Fruit fly (Drosophila melanogaster) Kc167 (cell line): ENCODE measurements around the gene Or2a.

Source experiments
- Myc ChIP-seq: fragments of >200 bp; optimal IDR thresholded peaks from 2 replicates; lab custom pipeline; 2017; ENCODE audit warnings: missing external identifiers
- Sin3A ChIP-seq: fragments of >200 bp; optimal IDR thresholded peaks from 2 replicates; lab custom pipeline; 2018; ENCODE audit warnings: missing external identifiers
- h ChIP-seq: fragments of >200 bp; optimal IDR thresholded peaks from 3 replicates; lab custom pipeline; 2018; ENCODE audit warnings: missing external identifiers
- insv ChIP-seq: fragments of >200 bp; optimal IDR thresholded peaks from 3 replicates; lab custom pipeline; 2018; ENCODE audit warnings: missing external identifiers
- psq ChIP-seq: fragments of >200 bp; optimal IDR thresholded peaks from 2 replicates; lab custom pipeline; 2017; ENCODE audit warnings: missing external identifiers
- ttk ChIP-seq: sonication (Bioruptor generic); optimal IDR thresholded peaks from 2 replicates; lab custom pipeline; 2017; ENCODE audit warnings: missing external identifiers

Or2a gene

dm6 chrX:2245931-2246330 lies at the start of gene Or2a:
Gene Or2a, plus strand, starts transcription at chrX:2246231.
- TF ChIP-seq Myc, result no peak
- no peak for TF ChIP-seq Sin3A (lab: Kevin White, UChicago)
- no peak for TF ChIP-seq insv (lab: Kevin White, UChicago)
- no peak for TF ChIP-seq ttk
- TF ChIP-seq psq (lab: Kevin White, UChicago), result no peak
- TF ChIP-seq h (lab: Kevin White, UChicago), result no peak

- no peak for TF ChIP-seq insv (lab: Kevin White, UChicago)
- no peak for TF ChIP-seq Myc
- no peak for TF ChIP-seq h (lab: Kevin White, UChicago)
- no peak for TF ChIP-seq ttk
Observed at dm6 chrX:2197414-2198271, 48.4 kb upstream of the Or2a start.

dm6 chrX:2198272-2198571 lies 47.8 kb upstream of the Or2a start:
- no peak for TF ChIP-seq insv (lab: Kevin White, UChicago)
- TF ChIP-seq ttk, result no peak
- TF ChIP-seq Myc, result no peak
- no peak for TF ChIP-seq h (lab: Kevin White, UChicago)
- no peak for TF ChIP-seq Sin3A (lab: Kevin White, UChicago)
- no peak for TF ChIP-seq psq (lab: Kevin White, UChicago)

- no peak for TF ChIP-seq insv (lab: Kevin White, UChicago)
- TF ChIP-seq Sin3A (lab: Kevin White, UChicago), result no peak
- no peak for TF ChIP-seq ttk
Observed at dm6 chrX:2199303-2199702, 46.7 kb upstream of the Or2a start.

dm6 chrX:2203766-2204165 lies 42.3 kb upstream of the Or2a start, which contains the start of gene FarO:
Gene FarO, minus strand, starts transcription at chrX:2203866.
- no peak for TF ChIP-seq psq (lab: Kevin White, UChicago)
- no peak for TF ChIP-seq ttk
- no peak for TF ChIP-seq h (lab: Kevin White, UChicago)
- TF ChIP-seq Sin3A (lab: Kevin White, UChicago), result no peak
- no peak for TF ChIP-seq insv (lab: Kevin White, UChicago)
- TF ChIP-seq Myc, result no peak

dm6 chrX:2208641-2209241 lies 37.3 kb upstream of the Or2a start:
- no peak for TF ChIP-seq insv (lab: Kevin White, UChicago)
- TF ChIP-seq h (lab: Kevin White, UChicago), result no peak
- no peak for TF ChIP-seq psq (lab: Kevin White, UChicago)
- TF ChIP-seq Sin3A (lab: Kevin White, UChicago), result no peak
- TF ChIP-seq Myc, result no peak
- TF ChIP-seq ttk, result no peak

dm6 chrX:2212327-2212820 lies 33.7 kb upstream of the Or2a start:
- TF ChIP-seq Sin3A (lab: Kevin White, UChicago), result no peak
- TF ChIP-seq insv (lab: Kevin White, UChicago), result no peak
- TF ChIP-seq psq (lab: Kevin White, UChicago), result no peak
- no peak for TF ChIP-seq ttk
- TF ChIP-seq Myc, result no peak
- no peak for TF ChIP-seq h (lab: Kevin White, UChicago)

dm6 chrX:2213759-2214406 lies 32.1 kb upstream of the Or2a start, which contains the start of gene SmydA-8:
Gene SmydA-8, minus strand, starts transcription at chrX:2213809.
- no peak for TF ChIP-seq h (lab: Kevin White, UChicago)

- TF ChIP-seq Myc, result no peak
- TF ChIP-seq h (lab: Kevin White, UChicago), result no peak
- TF ChIP-seq ttk, result no peak
- no peak for TF ChIP-seq insv (lab: Kevin White, UChicago)
- no peak for TF ChIP-seq psq (lab: Kevin White, UChicago)
- no peak for TF ChIP-seq Sin3A (lab: Kevin White, UChicago)
Observed at dm6 chrX:2218455-2218854, 27.6 kb upstream of the Or2a start.

dm6 chrX:2219246-2219645 lies 26.8 kb upstream of the Or2a start:
- TF ChIP-seq ttk (no peak), h (lab: Kevin White, UChicago) (no peak), Sin3A (lab: Kevin White, UChicago) (no peak), insv (lab: Kevin White, UChicago) (no peak)

dm6 chrX:2219899-2220298 lies 26.1 kb upstream of the Or2a start:
- TF ChIP-seq Sin3A (lab: Kevin White, UChicago) (no peak), psq (lab: Kevin White, UChicago) (no peak), ttk (no peak), insv (lab: Kevin White, UChicago) (no peak), Myc (no peak), h (lab: Kevin White, UChicago) (no peak)

- TF ChIP-seq ttk (no peak), h (lab: Kevin White, UChicago) (no peak), Myc (no peak), Sin3A (lab: Kevin White, UChicago) (no peak), insv (lab: Kevin White, UChicago) (no peak), psq (lab: Kevin White, UChicago) (no peak)
Observed at dm6 chrX:2221598-2221997, 24.4 kb upstream of the Or2a start.
